Worm (Caenorhabditis elegans) whole organism, L3 larva: ENCODE results near the gene ppk-2.

Experiments
- egl-27 ChIP-seq: sonication (generic microtip); optimal IDR thresholded peaks from 4 replicates; lab custom pipeline; 2017; ENCODE audit warnings: missing biosample characterization, missing genetic modification reagents, missing genetic modification characterization
- hmg-11 ChIP-seq: sonication (generic microtip); optimal IDR thresholded peaks from 2 replicates; lab custom pipeline; 2016; ENCODE audit warnings: missing genetic modification characterization, missing compliant biosample characterization
- nhr-76 ChIP-seq: fragments of 150-350 bp; sonication (generic microtip); optimal IDR thresholded peaks from 5 replicates; lab custom pipeline; 2014; ENCODE audit warnings: missing biosample characterization, missing genetic modification characterization
- nhr-77 ChIP-seq: fragments of 150-350 bp; optimal IDR thresholded peaks from 2 replicates; lab custom pipeline; 2014; ENCODE audit warnings: missing biosample characterization, missing genetic modification characterization

ce11 chrIII:2089453-2089852 is 12.6 kb upstream of the ppk-2 start:
- TF ChIP-seq nhr-76 (tag; lab: Kevin White, UChicago): no peak
- peak; percentile 70 for TF ChIP-seq hmg-11 (tag; lab: Kevin White, UChicago)
- no peak for TF ChIP-seq egl-27 (tag; lab: Kevin White, UChicago)
- TF ChIP-seq nhr-77 (tag; lab: Kevin White, UChicago): no peak
